Fruit fly (Drosophila melanogaster) whole organism, prepupa: ENCODE measurements around the gene crp.

ENCODE experiments used
- Blimp-1 ChIP-seq: fragments of 200-800 bp; sonication (Bioruptor generic); optimal IDR thresholded peaks from 3 replicates; lab custom pipeline; 2017; ENCODE audit warnings: missing biosample characterization, missing genetic modification characterization, mild to moderate bottlenecking, moderate library complexity, missing genetic modification reagents
- CG10631 ChIP-seq: fragments of 200-800 bp; sonication (Bioruptor generic); optimal IDR thresholded peaks from 2 replicates; lab custom pipeline; 2016; ENCODE audit warnings: missing biosample characterization, missing genetic modification characterization
- CG11294 ChIP-seq: fragments of 200-800 bp; sonication (Bioruptor generic); IDR thresholded peaks from 2 replicates; pipeline ENCODE4 v1.3.6; 2022; ENCODE audit warnings: missing biosample characterization, missing genetic modification characterization
- CG11902 ChIP-seq: fragments of 200-800 bp; sonication (Bioruptor generic); optimal IDR thresholded peaks from 3 replicates; lab custom pipeline; 2016; ENCODE audit warnings: missing biosample characterization, missing genetic modification characterization
- CG1621 ChIP-seq: fragments of 200-800 bp; sonication (Bioruptor generic); optimal IDR thresholded peaks from 3 replicates; lab custom pipeline; 2018; ENCODE audit warnings: missing biosample characterization, mild to moderate bottlenecking, missing genetic modification characterization
- CG16779 ChIP-seq: fragments of 200-800 bp; sonication (Bioruptor generic); optimal IDR thresholded peaks from 3 replicates; lab custom pipeline; 2017; ENCODE audit warnings: missing biosample characterization, mild to moderate bottlenecking, missing genetic modification characterization
- CG31627 ChIP-seq: fragments of 200-800 bp; sonication (Bioruptor generic); optimal IDR thresholded peaks from 3 replicates; lab custom pipeline; 2016; ENCODE audit warnings: missing biosample characterization, missing genetic modification characterization
- CG3919 ChIP-seq: fragments of 200-800 bp; sonication (Bioruptor generic); optimal IDR thresholded peaks from 3 replicates; lab custom pipeline; 2016; ENCODE audit warnings: missing biosample characterization, missing genetic modification characterization
- CG4318 ChIP-seq: fragments of 200-800 bp; sonication (Bioruptor generic); optimal IDR thresholded peaks from 3 replicates; lab custom pipeline; 2017; ENCODE audit warnings: missing biosample characterization, mild to moderate bottlenecking, missing genetic modification characterization
- CG6163 ChIP-seq: fragments of 200-800 bp; sonication (Bioruptor generic); IDR thresholded peaks from 3 replicates; pipeline ENCODE4 v1.3.6; 2022; ENCODE audit warnings: missing biosample characterization, missing genetic modification characterization
- CG6276 ChIP-seq: fragments of 200-800 bp; sonication (Bioruptor generic); optimal IDR thresholded peaks from 2 replicates; lab custom pipeline; 2017; ENCODE audit warnings: missing biosample characterization, mild to moderate bottlenecking, missing genetic modification characterization
- CG6792 ChIP-seq: fragments of 200-800 bp; sonication (Bioruptor generic); optimal IDR thresholded peaks from 3 replicates; lab custom pipeline; 2016; ENCODE audit warnings: missing biosample characterization, missing genetic modification characterization
- CG6808 ChIP-seq: fragments of 200-800 bp; sonication (Bioruptor generic); optimal IDR thresholded peaks from 3 replicates; lab custom pipeline; 2017; ENCODE audit warnings: missing biosample characterization, missing genetic modification characterization, mild to moderate bottlenecking, moderate library complexity, missing genetic modification reagents
- CG6854 ChIP-seq: fragments of 200-800 bp; sonication (Bioruptor generic); optimal IDR thresholded peaks from 2 replicates; lab custom pipeline; 2017; ENCODE audit warnings: missing biosample characterization, mild to moderate bottlenecking, missing genetic modification characterization
- CG7368 ChIP-seq: fragments of 200-800 bp; sonication (Bioruptor generic); optimal IDR thresholded peaks from 3 replicates; lab custom pipeline; 2016; ENCODE audit warnings: missing biosample characterization, missing genetic modification characterization
- CG8632 ChIP-seq: fragments of 200-800 bp; sonication (Bioruptor generic); optimal IDR thresholded peaks from 3 replicates; lab custom pipeline; 2016; ENCODE audit warnings: missing biosample characterization, missing genetic modification characterization
- CG9139 ChIP-seq: fragments of 200-800 bp; sonication (Bioruptor generic); optimal IDR thresholded peaks from 3 replicates; lab custom pipeline; 2017; ENCODE audit warnings: missing biosample characterization, mild to moderate bottlenecking, missing genetic modification characterization
- Eip75B ChIP-seq: fragments of 200-800 bp; sonication (Bioruptor generic); optimal IDR thresholded peaks from 3 replicates; lab custom pipeline; 2016; ENCODE audit warnings: missing biosample characterization, missing genetic modification characterization
- Eip78C ChIP-seq: fragments of 200-800 bp; sonication (Bioruptor generic); peaks from one replicate; lab custom pipeline; 2016; ENCODE audit warnings: missing biosample characterization, missing genetic modification characterization
- Eip93F ChIP-seq: fragments of 200-800 bp; sonication (Bioruptor generic); optimal IDR thresholded peaks from 2 replicates; lab custom pipeline; 2016; ENCODE audit warnings: missing biosample characterization, mild to moderate bottlenecking, missing genetic modification characterization
- Ets21C ChIP-seq: fragments of 200-800 bp; sonication (Bioruptor generic); optimal IDR thresholded peaks from 3 replicates; lab custom pipeline; 2016; ENCODE audit warnings: missing biosample characterization, missing genetic modification characterization
- Ets96B ChIP-seq: fragments of 200-800 bp; optimal IDR thresholded peaks from 2 replicates; lab custom pipeline; 2019; ENCODE audit warnings: missing biosample characterization, mild to moderate bottlenecking, missing genetic modification characterization, moderate library complexity
- Hr38 ChIP-seq: sonication (Bioruptor generic); optimal IDR thresholded peaks from 2 replicates; lab custom pipeline; 2016; ENCODE audit warnings: missing biosample characterization, missing genetic modification characterization
- Hr39 ChIP-seq: fragments of 200-800 bp; sonication (Bioruptor generic); optimal IDR thresholded peaks from 2 replicates; lab custom pipeline; 2016; ENCODE audit warnings: missing biosample characterization, missing genetic modification characterization
- Hr4 ChIP-seq: fragments of 200-800 bp; sonication (Bioruptor generic); optimal IDR thresholded peaks from 3 replicates; lab custom pipeline; 2016; ENCODE audit warnings: missing biosample characterization, missing genetic modification characterization
- Lpt ChIP-seq: fragments of 200-800 bp; sonication (Bioruptor generic); optimal IDR thresholded peaks from 3 replicates; lab custom pipeline; 2016; ENCODE audit warnings: missing biosample characterization, missing genetic modification characterization
- Met ChIP-seq: fragments of 200-800 bp; sonication (Bioruptor generic); optimal IDR thresholded peaks from 3 replicates; lab custom pipeline; 2016; ENCODE audit warnings: missing biosample characterization, missing genetic modification characterization
- OdsH ChIP-seq: fragments of 200-800 bp; sonication (Bioruptor generic); optimal IDR thresholded peaks from 3 replicates; lab custom pipeline; 2016; ENCODE audit warnings: missing biosample characterization, missing genetic modification characterization
- Smox ChIP-seq: fragments of 200-800 bp; sonication (Bioruptor generic); optimal IDR thresholded peaks from 3 replicates; lab custom pipeline; 2016; ENCODE audit warnings: missing biosample characterization, missing genetic modification characterization
- Sox102F ChIP-seq: fragments of 200-800 bp; sonication (Bioruptor generic); optimal IDR thresholded peaks from 2 replicates; lab custom pipeline; 2016; ENCODE audit warnings: missing biosample characterization, mild to moderate bottlenecking, missing genetic modification characterization
- Sox14 ChIP-seq: fragments of 200-800 bp; sonication (Bioruptor generic); optimal IDR thresholded peaks from 3 replicates; lab custom pipeline; 2016; ENCODE audit warnings: missing biosample characterization, missing genetic modification characterization
- achi ChIP-seq: fragments of 200-800 bp; sonication (Bioruptor generic); optimal IDR thresholded peaks from 3 replicates; lab custom pipeline; 2016; ENCODE audit warnings: missing biosample characterization, missing genetic modification characterization
- acj6 ChIP-seq: fragments of 200-800 bp; sonication (Bioruptor generic); optimal IDR thresholded peaks from 3 replicates; lab custom pipeline; 2016; ENCODE audit warnings: missing biosample characterization, missing genetic modification characterization
- cyc ChIP-seq: fragments of 200-800 bp; sonication (Bioruptor generic); optimal IDR thresholded peaks from 3 replicates; lab custom pipeline; 2016; ENCODE audit warnings: missing biosample characterization, missing genetic modification characterization
- dsx ChIP-seq: fragments of 200-800 bp; optimal IDR thresholded peaks from 3 replicates; lab custom pipeline; 2019; ENCODE audit warnings: missing biosample characterization, mild to moderate bottlenecking, missing genetic modification characterization, moderate library complexity; ENCODE audit not compliant: poor library complexity, severe bottlenecking
- eg ChIP-seq: fragments of 200-800 bp; sonication (Bioruptor generic); IDR thresholded peaks from 3 replicates; pipeline ENCODE4 v1.3.6; 2022; ENCODE audit warnings: missing biosample characterization, missing genetic modification characterization
- esn ChIP-seq: fragments of 200-800 bp; sonication (Bioruptor generic); optimal IDR thresholded peaks from 2 replicates; lab custom pipeline; 2016; ENCODE audit warnings: missing biosample characterization, mild to moderate bottlenecking, missing genetic modification characterization, moderate library complexity
- fd59A ChIP-seq: fragments of 200-800 bp; sonication (Bioruptor generic); optimal IDR thresholded peaks from 2 replicates; lab custom pipeline; 2017; ENCODE audit warnings: missing biosample characterization, mild to moderate bottlenecking, missing genetic modification characterization, missing genetic modification reagents
- fkh ChIP-seq: fragments of 200-800 bp; sonication (Bioruptor generic); optimal IDR thresholded peaks from 3 replicates; lab custom pipeline; 2017; ENCODE audit warnings: missing biosample characterization, mild to moderate bottlenecking, missing genetic modification characterization, moderate library complexity
- lz ChIP-seq: fragments of 200-800 bp; sonication (Bioruptor generic); optimal IDR thresholded peaks from 3 replicates; lab custom pipeline; 2016; ENCODE audit warnings: missing biosample characterization, missing genetic modification characterization
- net ChIP-seq: fragments of 200-800 bp; sonication (Bioruptor generic); optimal IDR thresholded peaks from 3 replicates; lab custom pipeline; 2016; ENCODE audit warnings: missing biosample characterization, missing genetic modification characterization
- salr ChIP-seq, 2 experiments: fragments of 200-800 bp; sonication (Bioruptor generic); optimal IDR thresholded peaks; 3 replicates each; lab custom pipeline; 2016 to 2018; ENCODE audit warnings: missing biosample characterization in 2 of 2, missing genetic modification characterization in 2 of 2, mild to moderate bottlenecking in 1 of 2
- spab ChIP-seq: fragments of 200-800 bp; sonication (Bioruptor generic); optimal IDR thresholded peaks from 2 replicates; lab custom pipeline; 2017; ENCODE audit warnings: missing biosample characterization, mild to moderate bottlenecking, missing genetic modification characterization, missing genetic modification reagents
- ss ChIP-seq, 2 experiments: fragments of 200-800 bp; sonication (Bioruptor generic); optimal IDR thresholded peaks; 2 replicates in 1 of 2; 3 replicates in 1 of 2; lab custom pipeline; 2017 to 2018; ENCODE audit warnings: mild to moderate bottlenecking in 2 of 2, missing biosample characterization in 2 of 2, missing genetic modification characterization in 2 of 2, moderate library complexity in 1 of 2
- topi ChIP-seq: fragments of 200-800 bp; sonication (Bioruptor generic); optimal IDR thresholded peaks from 3 replicates; lab custom pipeline; 2016; ENCODE audit warnings: missing biosample characterization, missing genetic modification characterization
- vri ChIP-seq: fragments of 200-800 bp; sonication (Bioruptor generic); optimal IDR thresholded peaks from 3 replicates; lab custom pipeline; 2016; ENCODE audit warnings: missing biosample characterization, mild to moderate bottlenecking, missing genetic modification characterization

Gene crp

dm6 chr2L:16255232-16256117, 32.1 kb downstream of the crp start:
- TF ChIP-seq CG1621, result peak; percentile 64
- TF ChIP-seq eg, result no peak
- TF ChIP-seq vri (GFP tag; lab: Kevin White, UChicago), result peak; percentile 96
- peak; percentile 59 for TF ChIP-seq CG6808 (GFP tag; lab: Kevin White, UChicago)
- peak; percentile 46 to 69 for TF ChIP-seq ss (GFP tag; optimal IDR thresholded peaks at IDR 0.05; lab: Kevin White, UChicago)
- no peak for TF ChIP-seq salr (GFP tag; optimal IDR thresholded peaks at IDR 0.05; lab: Kevin White, UChicago)
- peak; percentile 75 for TF ChIP-seq Blimp-1
- no peak for TF ChIP-seq Lpt (GFP tag; lab: Kevin White, UChicago)
- peak; percentile 22 for TF ChIP-seq Ets96B (tag; lab: Kevin White, UChicago)
- TF ChIP-seq Met (GFP tag; lab: Kevin White, UChicago), result no peak
- peak; percentile 73 for TF ChIP-seq Eip78C
- TF ChIP-seq Hr38, result no peak
- TF ChIP-seq Sox102F, result peak; percentile 3
- peak; percentile 23 for TF ChIP-seq spab (GFP tag; lab: Kevin White, UChicago)
- no peak for TF ChIP-seq CG11294 (GFP tag; lab: Robert Waterston, UW)
- peak; percentile 2 for TF ChIP-seq Eip93F (GFP tag; lab: Kevin White, UChicago)
- TF ChIP-seq CG9139, result peak; percentile 35
- TF ChIP-seq CG6854 (GFP tag; lab: Kevin White, UChicago), result peak; percentile 51
- no peak for TF ChIP-seq CG7368 (GFP tag; lab: Kevin White, UChicago)
- peak; percentile 25 for TF ChIP-seq fkh (GFP tag; lab: Kevin White, UChicago)

- TF ChIP-seq Ets21C (GFP tag; lab: Kevin White, UChicago), result peak; percentile 8
- no peak for TF ChIP-seq CG1621
- peak; percentile 54 for TF ChIP-seq Smox (GFP tag; lab: Kevin White, UChicago)
- TF ChIP-seq Lpt (GFP tag; lab: Kevin White, UChicago), result peak; percentile 8
- peak; percentile 86 for TF ChIP-seq Eip78C
- peak; percentile 56 for TF ChIP-seq acj6 (GFP tag; lab: Kevin White, UChicago)
- TF ChIP-seq Sox102F, result peak; percentile 50
- no peak for TF ChIP-seq CG16779 (tag; lab: Kevin White, UChicago)
- TF ChIP-seq CG11902, result no peak
- TF ChIP-seq cyc (GFP tag; lab: Kevin White, UChicago), result peak; percentile 43
- TF ChIP-seq Met (GFP tag; lab: Kevin White, UChicago), result peak; percentile 32
- peak; percentile 54 for TF ChIP-seq lz
- no peak for TF ChIP-seq Blimp-1
- no peak for TF ChIP-seq CG6854 (GFP tag; lab: Kevin White, UChicago)
- no peak for TF ChIP-seq Eip93F (GFP tag; lab: Kevin White, UChicago)
- TF ChIP-seq Hr39 (GFP tag; lab: Kevin White, UChicago), result peak; percentile 61
- peak; percentile 48 for TF ChIP-seq Eip75B (GFP tag; lab: Kevin White, UChicago)
- TF ChIP-seq Sox14 (GFP tag; lab: Kevin White, UChicago), result peak; percentile 53
- TF ChIP-seq CG6163, result no peak
- no peak for TF ChIP-seq fd59A
- TF ChIP-seq dsx, result no peak
- TF ChIP-seq topi, result peak; percentile 53
- TF ChIP-seq net (GFP tag; lab: Kevin White, UChicago), result no peak
- TF ChIP-seq CG8632, result peak; percentile 22
- peak; percentile 51 for TF ChIP-seq Hr4
- peak; percentile 53 for TF ChIP-seq esn (GFP tag; lab: Kevin White, UChicago)
- TF ChIP-seq OdsH (GFP tag; lab: Kevin White, UChicago), result peak; percentile 49
- TF ChIP-seq CG6792 (GFP tag; lab: Kevin White, UChicago), result no peak
- no peak for TF ChIP-seq CG10631 (GFP tag; lab: Kevin White, UChicago)
- TF ChIP-seq Ets96B (tag; lab: Kevin White, UChicago), result no peak
- TF ChIP-seq eg, result no peak
- TF ChIP-seq fkh (GFP tag; lab: Kevin White, UChicago), result no peak
- TF ChIP-seq vri (GFP tag; lab: Kevin White, UChicago), result peak; percentile 62
- no peak for TF ChIP-seq CG6276 (GFP tag; lab: Kevin White, UChicago)
- TF ChIP-seq CG4318 (GFP tag; lab: Kevin White, UChicago), result no peak
- TF ChIP-seq CG3919 (GFP tag; lab: Kevin White, UChicago), result no peak
- TF ChIP-seq achi, result peak; percentile 1
- peak; percentile 51 for TF ChIP-seq CG31627 (GFP tag; lab: Kevin White, UChicago)
These were observed 35.9 kb downstream of the crp start, which contains the start of gene CG46309 for dm6 chr2L:16251598-16252131. CG46309 (minus strand) TSS chr2L:16251788.
